Fruit fly (Drosophila melanogaster) Kc167 (cell line): ENCODE data around the gene Eogt.

Experiments
- Myc ChIP-seq: fragments of >200 bp; optimal IDR thresholded peaks from 2 replicates; lab custom pipeline; 2017; ENCODE audit warnings: missing external identifiers
- Sin3A ChIP-seq: fragments of >200 bp; optimal IDR thresholded peaks from 2 replicates; lab custom pipeline; 2018; ENCODE audit warnings: missing external identifiers
- h ChIP-seq: fragments of >200 bp; optimal IDR thresholded peaks from 3 replicates; lab custom pipeline; 2018; ENCODE audit warnings: missing external identifiers
- insv ChIP-seq: fragments of >200 bp; optimal IDR thresholded peaks from 3 replicates; lab custom pipeline; 2018; ENCODE audit warnings: missing external identifiers
- psq ChIP-seq: fragments of >200 bp; optimal IDR thresholded peaks from 2 replicates; lab custom pipeline; 2017; ENCODE audit warnings: missing external identifiers

DNA sequence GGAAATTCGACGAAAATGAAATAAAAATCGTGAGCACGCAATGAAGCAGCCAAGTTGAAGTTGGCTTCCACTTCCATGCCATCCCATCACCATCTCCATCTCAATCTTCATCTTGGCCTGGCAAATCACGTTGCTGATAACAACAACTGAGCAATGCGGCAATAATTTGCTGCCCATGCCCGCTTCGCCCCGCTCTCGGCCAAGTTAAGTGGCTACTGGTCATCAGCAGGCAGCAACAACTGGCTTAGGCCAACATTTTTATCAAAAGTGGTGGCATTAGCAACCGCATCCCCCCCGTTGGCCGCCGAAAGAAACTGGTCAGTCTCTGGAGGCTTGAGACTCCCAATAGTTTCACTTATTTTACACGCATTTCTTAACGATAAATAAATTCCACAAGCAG lies 49.4 kb downstream of the Eogt start:
- TF ChIP-seq psq (lab: Kevin White, UChicago) = no peak
- no peak for TF ChIP-seq insv
- no peak for TF ChIP-seq Sin3A (lab: Kevin White, UChicago)
- no peak for TF ChIP-seq h (lab: Kevin White, UChicago)
- TF ChIP-seq Myc = no peak
